Worm (Caenorhabditis elegans): Measurements from ENCODE around the gene sam-4.
A peak's percentile ranks its signal among the peaks of the same experiment; 100 is the strongest.

The sam-4 gene

ce11 chrII:5605538-5605945 is 43.5 kb downstream of the sam-4 start:
- TF ChIP-seq pes-1 (GFP tag; IDR thresholded peaks at IDR 0.05) (no peak), hmbx-1 (tag; optimal IDR thresholded peaks at IDR 0.05) (no peak), scrt-1 (GFP tag; IDR thresholded peaks at IDR 0.05) (no peak), sea-1 (GFP tag; conservative IDR thresholded peaks at IDR 0.05) (no peak)

ce11 chrII:5604441-5604840 is 44.6 kb downstream of the sam-4 start:
- TF ChIP-seq hmg-4 (GFP tag; optimal IDR thresholded peaks at IDR 0.05) = no peak
- TF ChIP-seq flt-1 (GFP tag; IDR thresholded peaks at IDR 0.05) = no peak
- TF ChIP-seq ceh-13 (GFP tag; optimal IDR thresholded peaks at IDR 0.05) = no peak
- TF ChIP-seq ama-1 (optimal IDR thresholded peaks at IDR 0.05) = no peak
- no peak for TF ChIP-seq ceh-36 (tag; optimal IDR thresholded peaks at IDR 0.05)
- no peak for TF ChIP-seq hmbx-1 (tag; optimal IDR thresholded peaks at IDR 0.05)
- TF ChIP-seq B0310.2 (tag; optimal IDR thresholded peaks at IDR 0.05) = no peak
- TF ChIP-seq pes-1 (GFP tag; IDR thresholded peaks at IDR 0.05) = no peak
- TF ChIP-seq tra-4 (tag; optimal IDR thresholded peaks at IDR 0.05) = no peak
- no peak for TF ChIP-seq tbx-11 (GFP tag; IDR thresholded peaks at IDR 0.05)
- no peak for TF ChIP-seq hnd-1 (tag; optimal IDR thresholded peaks at IDR 0.05)
- no peak for TF ChIP-seq aly-1 (tag; optimal IDR thresholded peaks at IDR 0.05)
- TF ChIP-seq sea-1 (GFP tag; conservative IDR thresholded peaks at IDR 0.05) = no peak
- TF ChIP-seq tbx-37 (GFP tag; conservative IDR thresholded peaks at IDR 0.05) = no peak

- TF ChIP-seq F13C5.2 (tag; optimal IDR thresholded peaks at IDR 0.05) = no peak
- TF ChIP-seq ceh-13 (GFP tag; optimal IDR thresholded peaks at IDR 0.05) = no peak
- TF ChIP-seq hmg-4 (GFP tag; optimal IDR thresholded peaks at IDR 0.05) = no peak
- TF ChIP-seq hmbx-1 (tag; optimal IDR thresholded peaks at IDR 0.05) = no peak
- TF ChIP-seq ets-7 (tag; optimal IDR thresholded peaks at IDR 0.05) = no peak
- no peak for TF ChIP-seq ceh-36 (tag; optimal IDR thresholded peaks at IDR 0.05)
- TF ChIP-seq flt-1 (GFP tag; IDR thresholded peaks at IDR 0.05) = no peak
- TF ChIP-seq ama-1 (optimal IDR thresholded peaks at IDR 0.05) = no peak
- TF ChIP-seq aly-1 (tag; optimal IDR thresholded peaks at IDR 0.05) = no peak
- no peak for TF ChIP-seq B0310.2 (tag; optimal IDR thresholded peaks at IDR 0.05)
- no peak for TF ChIP-seq sea-1 (GFP tag; conservative IDR thresholded peaks at IDR 0.05)
- TF ChIP-seq scrt-1 (GFP tag; IDR thresholded peaks at IDR 0.05) = no peak
- no peak for TF ChIP-seq hnd-1 (tag; optimal IDR thresholded peaks at IDR 0.05)
- no peak for TF ChIP-seq tra-4 (tag; optimal IDR thresholded peaks at IDR 0.05)
- no peak for TF ChIP-seq tbx-37 (GFP tag; conservative IDR thresholded peaks at IDR 0.05)
Measured at ce11 chrII:5603194-5603593, 45.9 kb downstream of the sam-4 start, which contains the start of gene C17G10.6. C17G10.6 (minus strand) TSS chrII:5603294.

ce11 chrII:5599326-5600044 is 49.6 kb downstream of the sam-4 start, which contains the start of gene C17G10.10:
C17G10.10 (minus strand) TSS chrII:5599376.
- no peak for TF ChIP-seq pes-1 (GFP tag; IDR thresholded peaks at IDR 0.05)
- no peak for TF ChIP-seq tbx-37 (GFP tag; conservative IDR thresholded peaks at IDR 0.05)
- TF ChIP-seq ceh-13 (GFP tag; optimal IDR thresholded peaks at IDR 0.05) = no peak
- TF ChIP-seq sea-1 (GFP tag; conservative IDR thresholded peaks at IDR 0.05) = 0 out of 2 replicates have a peak, but pooled peaks have one; percentile 38
- no peak for TF ChIP-seq ceh-36 (tag; optimal IDR thresholded peaks at IDR 0.05)

All from whole organism, early embryonic.